Fruit fly (Drosophila melanogaster) whole organism, embryonic: Measurements from ENCODE around the gene CG7878.

Experiments
- Ada2b ChIP-seq: fragments of 200-800 bp; sonication (Bioruptor generic); IDR thresholded peaks from 2 replicates; pipeline ENCODE4 v1.3.6; 2022; ENCODE audit warnings: missing biosample characterization, missing genetic modification characterization
- Aef1 ChIP-seq: fragments of 200-800 bp; sonication (Bioruptor generic); IDR thresholded peaks from 3 replicates; pipeline ENCODE4 v1.3.6; 2022; ENCODE audit warnings: missing biosample characterization, missing genetic modification characterization
- Atf3 ChIP-seq: fragments of 200-800 bp; sonication (Bioruptor generic); optimal IDR thresholded peaks from 3 replicates; lab custom pipeline; 2016; ENCODE audit warnings: missing biosample characterization, missing genetic modification characterization
- Awh ChIP-seq: fragments of 200-800 bp; sonication (Bioruptor generic); IDR thresholded peaks from 2 replicates; pipeline ENCODE4, ENCODE4 v1.3.6; 2022; ENCODE audit warnings: missing biosample characterization, missing genetic modification characterization
- C15 ChIP-seq: fragments of 200-800 bp; sonication (Bioruptor generic); IDR thresholded peaks from 3 replicates; pipeline ENCODE4 v1.3.6; 2022; ENCODE audit warnings: missing biosample characterization, missing genetic modification characterization
- CG10209 ChIP-seq: fragments of 200-800 bp; sonication (Bioruptor generic); optimal IDR thresholded peaks from 3 replicates; lab custom pipeline; 2017; ENCODE audit warnings: missing biosample characterization, mild to moderate bottlenecking, missing genetic modification characterization, missing genetic modification reagents
- CG11695 ChIP-seq: fragments of 200-800 bp; sonication (Bioruptor generic); IDR thresholded peaks from 3 replicates; pipeline ENCODE4 v1.3.6; 2022; ENCODE audit warnings: missing biosample characterization, missing genetic modification characterization
- CG12155 ChIP-seq: fragments of 200-800 bp; sonication (Bioruptor generic); optimal IDR thresholded peaks from 3 replicates; lab custom pipeline; 2016; ENCODE audit warnings: missing biosample characterization, missing genetic modification characterization
- CG13123 ChIP-seq: fragments of 200-800 bp; sonication (Bioruptor generic); optimal IDR thresholded peaks from 2 replicates; lab custom pipeline; 2016; ENCODE audit warnings: missing biosample characterization, missing genetic modification characterization
- CG13894 ChIP-seq: fragments of 200-800 bp; sonication (Bioruptor generic); optimal IDR thresholded peaks from 3 replicates; lab custom pipeline; 2018; ENCODE audit warnings: missing biosample characterization, mild to moderate bottlenecking, missing genetic modification characterization, moderate library complexity
- CG15514 ChIP-seq: fragments of 200-800 bp; sonication (Bioruptor generic); optimal IDR thresholded peaks from 3 replicates; lab custom pipeline; 2017; ENCODE audit warnings: missing biosample characterization, missing genetic modification characterization, mild to moderate bottlenecking, moderate library complexity, missing genetic modification reagents
- CG17361 ChIP-seq: fragments of 200-800 bp; sonication (Bioruptor generic); IDR thresholded peaks from 3 replicates; pipeline ENCODE4 v1.3.6; 2022; ENCODE audit warnings: missing biosample characterization, missing genetic modification characterization
- CG18476 ChIP-seq: fragments of 200-800 bp; sonication (Bioruptor generic); optimal IDR thresholded peaks from 2 replicates; lab custom pipeline; 2016; ENCODE audit warnings: missing biosample characterization, mild to moderate bottlenecking, missing genetic modification characterization
- CG18764 ChIP-seq: fragments of 200-800 bp; sonication (Bioruptor generic); optimal IDR thresholded peaks from 3 replicates; lab custom pipeline; 2016; ENCODE audit warnings: missing biosample characterization, missing genetic modification characterization
- CG2678 ChIP-seq: fragments of 200-800 bp; sonication (Bioruptor generic); optimal IDR thresholded peaks from 3 replicates; lab custom pipeline; 2019; ENCODE audit warnings: missing biosample characterization, mild to moderate bottlenecking, missing genetic modification characterization, moderate library complexity
- CG2712 ChIP-seq: fragments of 200-800 bp; optimal IDR thresholded peaks from 3 replicates; lab custom pipeline; 2019; ENCODE audit warnings: missing biosample characterization, mild to moderate bottlenecking, missing genetic modification characterization, moderate library complexity
- CG3065 ChIP-seq: fragments of 200-800 bp; sonication (Bioruptor generic); optimal IDR thresholded peaks from 2 replicates; lab custom pipeline; 2016; ENCODE audit warnings: missing biosample characterization, missing genetic modification characterization
- CG31365 ChIP-seq: fragments of 200-800 bp; sonication (Bioruptor generic); optimal IDR thresholded peaks from 2 replicates; lab custom pipeline; 2018; ENCODE audit warnings: missing biosample characterization, mild to moderate bottlenecking, missing genetic modification characterization
- CG31441 ChIP-seq: fragments of 200-800 bp; sonication (Bioruptor generic); IDR thresholded peaks from 2 replicates; pipeline ENCODE4 v1.3.6; 2022; ENCODE audit warnings: missing biosample characterization, missing genetic modification characterization
- CG3281 ChIP-seq: fragments of 200-800 bp; sonication (Bioruptor generic); optimal IDR thresholded peaks from 3 replicates; lab custom pipeline; 2017; ENCODE audit warnings: missing biosample characterization, mild to moderate bottlenecking, missing genetic modification characterization
- CG4707 ChIP-seq: fragments of 200-800 bp; sonication (Bioruptor generic); optimal IDR thresholded peaks from 2 replicates; lab custom pipeline; 2018; ENCODE audit warnings: missing biosample characterization, mild to moderate bottlenecking, missing genetic modification characterization, moderate library complexity
- CG8290 ChIP-seq, 3 experiments: fragments of 200-800 bp; sonication (Bioruptor generic); optimal IDR thresholded peaks; 2 replicates each; lab custom pipeline; 2016 to 2019; ENCODE audit warnings: missing biosample characterization in 3 of 3, missing genetic modification characterization in 3 of 3, mild to moderate bottlenecking in 2 of 3, moderate library complexity in 1 of 3
- CG8924 ChIP-seq: fragments of 200-800 bp; optimal IDR thresholded peaks from 3 replicates; lab custom pipeline; 2019; ENCODE audit warnings: missing biosample characterization, mild to moderate bottlenecking, missing genetic modification characterization, moderate library complexity
- ERR ChIP-seq: fragments of 200-800 bp; sonication (Bioruptor generic); optimal IDR thresholded peaks from 2 replicates; lab custom pipeline; 2016; ENCODE audit warnings: missing biosample characterization, missing genetic modification characterization
- Ets65A ChIP-seq: fragments of 200-800 bp; sonication (Bioruptor generic); peaks from one replicate; lab custom pipeline; 2016; ENCODE audit warnings: missing biosample characterization, missing genetic modification characterization
- HmgZ ChIP-seq: fragments of 200-800 bp; sonication (Bioruptor generic); optimal IDR thresholded peaks from 2 replicates; lab custom pipeline; 2018; ENCODE audit warnings: missing biosample characterization, mild to moderate bottlenecking, missing genetic modification characterization
- Hsf ChIP-seq: fragments of 200-800 bp; sonication (Bioruptor generic); optimal IDR thresholded peaks from 3 replicates; lab custom pipeline; 2016; ENCODE audit warnings: missing biosample characterization, missing genetic modification characterization
- NFAT ChIP-seq: fragments of 200-800 bp; sonication (Bioruptor generic); IDR thresholded peaks from 2 replicates; pipeline ENCODE4 v1.3.6; 2022; ENCODE audit warnings: missing biosample characterization, missing genetic modification characterization
- Nf-YA ChIP-seq: fragments of 200-800 bp; sonication (Bioruptor generic); IDR thresholded peaks from 2 replicates; pipeline ENCODE4 v1.3.6; 2022; ENCODE audit warnings: missing biosample characterization, missing genetic modification characterization
- Pdp1 ChIP-seq, 2 experiments: fragments of 200-800 bp; sonication (Bioruptor generic); optimal IDR thresholded peaks; 3 replicates each; lab custom pipeline; 2016; ENCODE audit warnings: missing biosample characterization in 2 of 2, missing genetic modification characterization in 2 of 2, mild to moderate bottlenecking in 1 of 2, moderate library complexity in 1 of 2
- Poxn ChIP-seq: fragments of 200-800 bp; sonication (Bioruptor generic); IDR thresholded peaks from 2 replicates; pipeline ENCODE4 v1.3.6; 2022; ENCODE audit warnings: missing biosample characterization, missing genetic modification characterization
- Ptx1 ChIP-seq: fragments of 200-800 bp; sonication (Bioruptor generic); IDR thresholded peaks from 2 replicates; pipeline ENCODE4 v1.3.6; 2022; ENCODE audit warnings: missing biosample characterization, missing genetic modification characterization
- Sox102F ChIP-seq: fragments of 200-800 bp; sonication (Bioruptor generic); optimal IDR thresholded peaks from 2 replicates; lab custom pipeline; 2018; ENCODE audit warnings: missing biosample characterization, mild to moderate bottlenecking, missing genetic modification characterization, moderate library complexity
- al ChIP-seq: fragments of 200-800 bp; sonication (Bioruptor generic); IDR thresholded peaks from 2 replicates; pipeline ENCODE4 v1.3.6; 2022; ENCODE audit warnings: missing biosample characterization, missing genetic modification characterization
- bowl ChIP-seq: fragments of 200-800 bp; sonication (Bioruptor generic); IDR thresholded peaks from 2 replicates; pipeline ENCODE4 v1.3.6; 2022; ENCODE audit warnings: missing biosample characterization, missing genetic modification characterization
- corto ChIP-seq: fragments of 200-800 bp; sonication (Bioruptor generic); optimal IDR thresholded peaks from 2 replicates; lab custom pipeline; 2016; ENCODE audit warnings: missing biosample characterization, mild to moderate bottlenecking, missing genetic modification characterization, moderate library complexity
- dan ChIP-seq: fragments of 200-800 bp; sonication (Bioruptor generic); IDR thresholded peaks from 2 replicates; pipeline ENCODE4 v1.3.6; 2022; ENCODE audit warnings: missing biosample characterization, missing genetic modification characterization
- ewg ChIP-seq: fragments of 200-800 bp; sonication (Bioruptor generic); optimal IDR thresholded peaks from 3 replicates; lab custom pipeline; 2017; ENCODE audit warnings: mild to moderate bottlenecking, missing biosample characterization, missing genetic modification reagents, missing genetic modification characterization
- gfzf ChIP-seq: fragments of 200-800 bp; sonication (Bioruptor generic); optimal IDR thresholded peaks from 2 replicates; lab custom pipeline; 2016; ENCODE audit warnings: missing biosample characterization, mild to moderate bottlenecking, missing genetic modification characterization, moderate library complexity
- grn ChIP-seq: fragments of 200-800 bp; sonication (Bioruptor generic); optimal IDR thresholded peaks from 3 replicates; lab custom pipeline; 2017; ENCODE audit warnings: missing biosample characterization, missing genetic modification characterization
- lov ChIP-seq, 2 experiments: fragments of 200-800 bp in 1 of 2; fragments of >200 bp in 1 of 2; sonication (Bioruptor generic) in 1 of 2; IDR thresholded peaks in 1 of 2; optimal IDR thresholded peaks in 1 of 2; 2 replicates in 1 of 2; 3 replicates in 1 of 2; pipeline versions ENCODE4 v1.3.6 to Lab custom; 2017 to 2022; ENCODE audit warnings: missing biosample characterization in 1 of 2, missing genetic modification characterization in 1 of 2
- nau ChIP-seq: fragments of 200-800 bp; sonication (Bioruptor generic); optimal IDR thresholded peaks from 3 replicates; lab custom pipeline; 2017; ENCODE audit warnings: missing biosample characterization, mild to moderate bottlenecking, missing genetic modification characterization, missing genetic modification reagents
- nerfin-1 ChIP-seq: fragments of 200-800 bp; sonication (Bioruptor generic); optimal IDR thresholded peaks from 3 replicates; lab custom pipeline; 2019; ENCODE audit warnings: missing biosample characterization, mild to moderate bottlenecking, missing genetic modification characterization, moderate library complexity
- pfk ChIP-seq: fragments of 200-800 bp; sonication (Bioruptor generic); optimal IDR thresholded peaks from 2 replicates; lab custom pipeline; 2018; ENCODE audit warnings: missing biosample characterization, mild to moderate bottlenecking, missing genetic modification characterization, moderate library complexity
- sima ChIP-seq: fragments of 200-800 bp; sonication (Bioruptor generic); optimal IDR thresholded peaks from 2 replicates; lab custom pipeline; 2016; ENCODE audit warnings: missing biosample characterization, missing genetic modification characterization
- sna ChIP-seq: fragments of 200-800 bp; sonication (Bioruptor generic); IDR thresholded peaks from 2 replicates; pipeline ENCODE4 v1.3.6; 2022; ENCODE audit warnings: missing biosample characterization, missing genetic modification characterization; ENCODE audit not compliant: partially characterized antibody
- zen2 ChIP-seq: fragments of 200-800 bp; sonication (Bioruptor generic); IDR thresholded peaks from 3 replicates; pipeline ENCODE4 v1.3.6; 2022; ENCODE audit warnings: missing biosample characterization, missing genetic modification characterization; ENCODE audit not compliant: partially characterized antibody

The CG7878 gene

DNA sequence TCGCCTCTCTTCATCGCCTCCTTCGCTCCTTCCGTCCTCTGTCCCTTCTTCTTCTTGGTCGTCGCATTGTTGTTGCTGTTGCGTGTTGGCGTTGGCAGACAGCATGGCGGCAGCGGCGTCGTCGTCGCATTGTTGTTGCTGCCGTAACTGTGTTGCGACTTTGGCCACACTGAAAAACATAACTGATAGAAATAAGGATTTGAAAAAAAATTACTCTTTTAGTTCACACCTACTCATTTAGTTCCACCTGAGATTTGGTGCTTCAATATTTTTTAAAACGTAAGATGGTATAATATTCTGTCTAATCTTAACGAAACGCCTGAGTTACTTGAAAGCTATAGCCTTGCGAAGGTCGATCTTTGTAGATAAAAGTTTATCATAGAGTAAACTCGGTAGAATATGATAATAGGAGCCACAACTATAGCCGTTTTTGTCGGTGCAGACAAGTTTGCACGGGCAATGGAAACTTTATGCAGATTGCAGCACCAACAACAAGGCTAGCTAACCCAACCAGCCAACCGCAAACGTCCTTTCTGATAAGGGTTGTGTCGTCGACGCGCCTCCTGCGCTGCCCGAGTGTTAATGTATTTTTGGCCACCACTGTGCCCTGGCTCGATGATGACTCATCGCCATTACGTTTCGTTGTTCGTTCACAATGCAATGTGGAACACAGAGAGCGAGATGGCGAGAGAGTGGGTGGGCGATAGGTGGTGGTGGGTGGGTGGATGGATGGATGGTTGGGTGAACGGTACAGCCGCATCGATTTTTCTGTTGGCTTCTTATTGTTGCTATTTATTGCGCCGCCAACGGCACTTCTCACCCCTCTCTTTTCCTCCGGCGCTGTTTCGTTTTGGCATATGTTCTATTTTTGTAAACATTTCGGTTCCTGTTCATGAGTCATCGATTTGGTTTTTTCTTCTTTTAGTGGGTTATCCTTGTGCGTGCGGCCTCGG is 9.4 kb upstream of the CG7878 start (continued):
- peak; percentile 58 for TF ChIP-seq CG12155 (GFP tag; lab: Kevin White, UChicago)
- TF ChIP-seq Awh (GFP tag; lab: Robert Waterston, UW): peak; percentile 40; the same call in 1 of the 2 replicates
- TF ChIP-seq C15: no peak
- no peak for TF ChIP-seq al (GFP tag; lab: Robert Waterston, UW)
- peak; percentile 65 for TF ChIP-seq Ptx1 (GFP tag; lab: Robert Waterston, UW)
- no peak for TF ChIP-seq sna
- peak; percentile 52 for TF ChIP-seq CG13123 (GFP tag; lab: Kevin White, UChicago)
- peak; percentile 78 for TF ChIP-seq CG31441 (GFP tag; lab: Robert Waterston, UW)
- no peak for TF ChIP-seq Nf-YA (GFP tag; lab: Robert Waterston, UW)
- peak; percentile 86 for TF ChIP-seq CG10209 (GFP tag; lab: Kevin White, UChicago)
- TF ChIP-seq Ada2b (GFP tag; lab: Robert Waterston, UW): peak; percentile 55
- peak; percentile 70 for TF ChIP-seq Aef1
- TF ChIP-seq CG11695 (GFP tag; lab: Robert Waterston, UW): peak; percentile 68
- TF ChIP-seq grn (GFP tag; lab: Kevin White, UChicago): peak; percentile 47
- peak; percentile 64 for TF ChIP-seq nau (GFP tag; lab: Kevin White, UChicago)
- peak; percentile 38 for TF ChIP-seq corto
- peak; percentile 54 for TF ChIP-seq Atf3 (GFP tag; lab: Kevin White, UChicago)
- peak; percentile 41 for TF ChIP-seq ERR (GFP tag; lab: Kevin White, UChicago)
- TF ChIP-seq ewg: peak; percentile 72
- no peak for TF ChIP-seq zen2 (GFP tag; lab: Robert Waterston, UW)
- peak; percentile 21 for TF ChIP-seq nerfin-1 (tag; lab: Kevin White, UChicago)
- TF ChIP-seq CG3281 (GFP tag; lab: Kevin White, UChicago): peak; percentile 85
- TF ChIP-seq CG2678: peak; percentile 89
- TF ChIP-seq Hsf (GFP tag; lab: Kevin White, UChicago): peak; percentile 82
- peak; percentile 47 for TF ChIP-seq CG31365 (tag; lab: Kevin White, UChicago)
- TF ChIP-seq CG8290 (GFP tag; optimal IDR thresholded peaks at IDR 0.05; lab: Kevin White, UChicago): peak; percentile 34
- TF ChIP-seq CG8290 (tag; optimal IDR thresholded peaks at IDR 0.05; lab: Kevin White, UChicago): peak; percentile 3 to 30
- TF ChIP-seq CG3065: peak; percentile 26
- peak; percentile 50 for TF ChIP-seq CG4707
- TF ChIP-seq Ets65A (GFP tag; lab: Kevin White, UChicago): peak; percentile 96
- peak; percentile 48 for TF ChIP-seq HmgZ (tag; lab: Kevin White, UChicago)
- TF ChIP-seq Poxn (GFP tag; lab: Robert Waterston, UW): peak; percentile 20; the same call in 1 of the 2 replicates
- peak; percentile 57 for TF ChIP-seq CG18764 (GFP tag; lab: Kevin White, UChicago)
- TF ChIP-seq lov (optimal IDR thresholded peaks at IDR 0.05; lab: Kevin White, UChicago): no peak
- TF ChIP-seq lov (GFP tag; IDR thresholded peaks at IDR 0.05; lab: Robert Waterston, UW): no peak
- TF ChIP-seq CG17361 (GFP tag; lab: Robert Waterston, UW): peak; percentile 90
- peak; percentile 31 for TF ChIP-seq gfzf (GFP tag; lab: Kevin White, UChicago)
- no peak for TF ChIP-seq dan
- peak; percentile 69 for TF ChIP-seq CG15514 (GFP tag; lab: Kevin White, UChicago)
- TF ChIP-seq CG2712 (tag; lab: Kevin White, UChicago): peak; percentile 99
- peak; percentile 55 for TF ChIP-seq sima (GFP tag; lab: Kevin White, UChicago)
- peak; percentile 6; the same call in 1 of the 2 replicates for TF ChIP-seq NFAT (GFP tag; lab: Robert Waterston, UW)
- peak; percentile 16 for TF ChIP-seq CG13894
- no peak for TF ChIP-seq bowl (GFP tag; lab: Robert Waterston, UW)
- peak; percentile 82 for TF ChIP-seq CG18476
- TF ChIP-seq Pdp1 (GFP tag; optimal IDR thresholded peaks at IDR 0.05; lab: Kevin White, UChicago): peak; percentile 75 to 79
- TF ChIP-seq CG8924 (tag; lab: Kevin White, UChicago): peak; percentile 73
- peak; percentile 41 for TF ChIP-seq pfk (GFP tag; lab: Kevin White, UChicago)
- TF ChIP-seq Sox102F: peak; percentile 83
